Worm (Caenorhabditis elegans) whole organism, L1 larva: ENCODE results near the gene C23H4.8.
A peak's percentile ranks its signal among the peaks of the same experiment; 100 is the strongest.

ENCODE experiments used
- C16A3.4 ChIP-seq: fragments of 150-350 bp; optimal IDR thresholded peaks from 2 replicates; lab custom pipeline; 2014; ENCODE audit warnings: missing biosample characterization, missing genetic modification characterization
- C34B4.2 ChIP-seq: sonication (generic microtip); optimal IDR thresholded peaks from 2 replicates; lab custom pipeline; 2017; ENCODE audit warnings: mild to moderate bottlenecking, missing genetic modification characterization, missing compliant biosample characterization
- F16B12.6 ChIP-seq: fragments of 150-350 bp; optimal IDR thresholded peaks from 2 replicates; lab custom pipeline; 2014; ENCODE audit warnings: missing biosample characterization, missing genetic modification characterization
- alr-1 ChIP-seq: fragments of 200-800 bp; sonication (Bioruptor generic); optimal IDR thresholded peaks from 2 replicates; lab custom pipeline; 2018; ENCODE audit warnings: borderline replicate concordance, mild to moderate bottlenecking, missing genetic modification characterization, missing compliant biosample characterization
- aly-2 ChIP-seq: fragments of 150-350 bp; optimal IDR thresholded peaks from 2 replicates; lab custom pipeline; 2014; ENCODE audit warnings: missing biosample characterization, missing genetic modification characterization
- ama-1 ChIP-seq: fragments of 150-350 bp; optimal IDR thresholded peaks from 2 replicates; lab custom pipeline; 2014
- ceh-8 ChIP-seq: fragments of 200-800 bp; sonication (Bioruptor generic); optimal IDR thresholded peaks from 2 replicates; lab custom pipeline; 2018; ENCODE audit warnings: mild to moderate bottlenecking, missing genetic modification characterization, moderate library complexity, missing compliant biosample characterization
- ceh-82 ChIP-seq, 3 experiments: fragments of 150-350 bp in 1 of 3; sonication (generic microtip) in 2 of 3; optimal IDR thresholded peaks; 2 replicates each; lab custom pipeline; 2014 to 2017; ENCODE audit warnings: missing biosample characterization in 3 of 3, missing genetic modification characterization in 3 of 3
- ceh-88 ChIP-seq: fragments of 200-800 bp; sonication (Bioruptor generic); IDR thresholded peaks from 2 replicates; pipeline ENCODE4 v1.3.6; 2022; ENCODE audit warnings: missing genetic modification characterization, missing compliant biosample characterization
- ces-1 ChIP-seq: fragments of 150-350 bp; optimal IDR thresholded peaks from 2 replicates; lab custom pipeline; 2014; ENCODE audit warnings: missing biosample characterization, missing genetic modification reagents, missing genetic modification characterization
- dsc-1 ChIP-seq: sonication (generic microtip); optimal IDR thresholded peaks from 2 replicates; lab custom pipeline; 2016; ENCODE audit warnings: mild to moderate bottlenecking, missing genetic modification characterization, missing compliant biosample characterization
- egl-13 ChIP-seq: sonication (generic microtip); optimal IDR thresholded peaks from 2 replicates; lab custom pipeline; 2016; ENCODE audit warnings: missing genotype, missing genetic modification reagents, missing genetic modification characterization, missing compliant biosample characterization
- egl-27 ChIP-seq, 2 experiments: fragments of 150-350 bp in 1 of 2; sonication (generic microtip); optimal IDR thresholded peaks; 3 replicates each; lab custom pipeline; 2017 to 2018; ENCODE audit warnings: missing biosample characterization in 2 of 2, missing genetic modification characterization in 2 of 2, missing genetic modification reagents in 2 of 2
- ets-5 ChIP-seq: fragments of 200-800 bp; sonication (Bioruptor generic); IDR thresholded peaks from 2 replicates; pipeline ENCODE4 v1.3.6; 2022; ENCODE audit warnings: missing genetic modification characterization, missing compliant biosample characterization
- fkh-10 ChIP-seq: sonication (generic microtip); optimal IDR thresholded peaks from 2 replicates; lab custom pipeline; 2017; ENCODE audit warnings: missing biosample characterization, missing genetic modification reagents, missing genetic modification characterization
- fkh-8 ChIP-seq: sonication (generic microtip); optimal IDR thresholded peaks from 2 replicates; lab custom pipeline; 2016; ENCODE audit warnings: mild to moderate bottlenecking, missing genetic modification characterization, missing compliant biosample characterization
- grh-1 ChIP-seq: fragments of 200-800 bp; sonication (Bioruptor generic); IDR thresholded peaks from 2 replicates; pipeline ENCODE4 v1.3.6; 2022; ENCODE audit warnings: missing genetic modification reagents, missing genetic modification characterization, missing compliant biosample characterization
- hlh-17 ChIP-seq: fragments of 200-800 bp; sonication (Bioruptor generic); optimal IDR thresholded peaks from 2 replicates; lab custom pipeline; 2018; ENCODE audit warnings: missing genetic modification characterization, mild to moderate bottlenecking, missing compliant biosample characterization, moderate library complexity, borderline replicate concordance
- irx-1 ChIP-seq: sonication (generic microtip); optimal IDR thresholded peaks from 2 replicates; lab custom pipeline; 2016; ENCODE audit warnings: missing genetic modification characterization, missing compliant biosample characterization
- isw-1 ChIP-seq: fragments of 200-800 bp; sonication (Bioruptor generic); IDR thresholded peaks from 2 replicates; pipeline ENCODE4 v1.3.6; 2022; ENCODE audit warnings: missing genetic modification characterization, missing compliant biosample characterization
- jun-1 ChIP-seq: fragments of 150-350 bp; optimal IDR thresholded peaks from 2 replicates; lab custom pipeline; 2014; ENCODE audit warnings: missing biosample characterization, missing genetic modification reagents, missing genetic modification characterization
- lin-14 ChIP-seq: fragments of 200-800 bp; sonication (Bioruptor generic); optimal IDR thresholded peaks from 2 replicates; lab custom pipeline; 2018; ENCODE audit warnings: mild to moderate bottlenecking, missing genetic modification characterization, moderate library complexity, missing compliant biosample characterization
- lin-15B ChIP-seq: fragments of 150-350 bp; sonication (generic microtip); optimal IDR thresholded peaks from 3 replicates; lab custom pipeline; 2014; ENCODE audit warnings: missing biosample characterization, missing genetic modification characterization
- lin-35 ChIP-seq, 2 experiments: fragments of 150-350 bp; optimal IDR thresholded peaks; 2 replicates each; lab custom pipeline; 2014; ENCODE audit warnings: missing biosample characterization in 2 of 2, missing genetic modification characterization in 2 of 2, missing genetic modification reagents in 2 of 2
- lsy-2 ChIP-seq, 2 experiments: fragments of 150-350 bp; optimal IDR thresholded peaks; 2 replicates each; lab custom pipeline; 2014; ENCODE audit warnings: missing biosample characterization in 2 of 2, missing genetic modification characterization in 2 of 2
- mab-9 ChIP-seq: fragments of 200-800 bp; sonication (Bioruptor generic); IDR thresholded peaks from 2 replicates; pipeline ENCODE4 v1.3.6; 2022; ENCODE audit warnings: missing genetic modification reagents, missing genetic modification characterization, missing compliant biosample characterization
- mep-1 ChIP-seq: fragments of 150-350 bp; optimal IDR thresholded peaks from 2 replicates; lab custom pipeline; 2014; ENCODE audit warnings: missing biosample characterization, missing genetic modification characterization
- nhr-12 ChIP-seq: sonication (generic microtip); optimal IDR thresholded peaks from 2 replicates; lab custom pipeline; 2017; ENCODE audit warnings: missing biosample characterization, missing genetic modification characterization
- nhr-19 ChIP-seq: fragments of 200-800 bp; sonication (Bioruptor generic); conservative IDR thresholded peaks from 2 replicates; pipeline ENCODE4 v1.3.6; 2022; ENCODE audit warnings: missing genetic modification characterization, missing compliant biosample characterization
- nhr-28 ChIP-seq: fragments of 150-350 bp; optimal IDR thresholded peaks from 2 replicates; lab custom pipeline; 2014; ENCODE audit warnings: missing biosample characterization, missing genetic modification characterization
- nhr-47 ChIP-seq: sonication (generic microtip); optimal IDR thresholded peaks from 2 replicates; lab custom pipeline; 2016; ENCODE audit warnings: mild to moderate bottlenecking, missing genetic modification characterization, moderate library complexity, missing compliant biosample characterization
- nhr-71 ChIP-seq: sonication (generic microtip); optimal IDR thresholded peaks from 2 replicates; lab custom pipeline; 2016; ENCODE audit warnings: mild to moderate bottlenecking, missing genetic modification characterization, moderate library complexity, missing compliant biosample characterization
- nhr-77 ChIP-seq: fragments of 150-350 bp; optimal IDR thresholded peaks from 2 replicates; lab custom pipeline; 2014; ENCODE audit warnings: missing biosample characterization, missing genetic modification characterization
- nhr-90 ChIP-seq: sonication (generic microtip); optimal IDR thresholded peaks from 2 replicates; lab custom pipeline; 2016; ENCODE audit warnings: mild to moderate bottlenecking, missing genetic modification characterization, missing compliant biosample characterization; ENCODE audit not compliant: poor library complexity
- pag-3 ChIP-seq: sonication (generic microtip); optimal IDR thresholded peaks from 2 replicates; lab custom pipeline; 2017; ENCODE audit warnings: missing genetic modification characterization, mild to moderate bottlenecking, missing compliant biosample characterization, antibody characterized with exemption, borderline replicate concordance; ENCODE audit not compliant: insufficient read depth
- pax-3 ChIP-seq: fragments of 200-800 bp; sonication (Bioruptor generic); optimal IDR thresholded peaks from 2 replicates; lab custom pipeline; 2018; ENCODE audit warnings: mild to moderate bottlenecking, missing genetic modification characterization, moderate library complexity, missing compliant biosample characterization
- pqm-1 ChIP-seq: sonication (generic microtip); optimal IDR thresholded peaks from 3 replicates; lab custom pipeline; 2017; ENCODE audit warnings: missing biosample characterization, missing genetic modification characterization
- skn-1 ChIP-seq: fragments of 150-350 bp; optimal IDR thresholded peaks from 2 replicates; lab custom pipeline; 2014; ENCODE audit warnings: missing biosample characterization, missing genetic modification characterization
- snu-23 ChIP-seq: sonication (generic microtip); optimal IDR thresholded peaks from 2 replicates; lab custom pipeline; 2016; ENCODE audit warnings: missing genetic modification characterization, missing compliant biosample characterization
- sup-37 ChIP-seq: fragments of 200-800 bp; sonication (Bioruptor generic); optimal IDR thresholded peaks from 2 replicates; lab custom pipeline; 2018; ENCODE audit warnings: mild to moderate bottlenecking, missing genetic modification characterization, missing compliant biosample characterization
- tbx-2 ChIP-seq: sonication (generic microtip); optimal IDR thresholded peaks from 2 replicates; lab custom pipeline; 2016; ENCODE audit warnings: missing genetic modification characterization, missing compliant biosample characterization
- unc-130 ChIP-seq: fragments of 150-350 bp; optimal IDR thresholded peaks from 2 replicates; lab custom pipeline; 2017; ENCODE audit warnings: missing biosample characterization, missing genetic modification characterization, inconsistent platforms
- unc-62 ChIP-seq: fragments of 150-350 bp; optimal IDR thresholded peaks from 2 replicates; lab custom pipeline; 2014; ENCODE audit warnings: missing biosample characterization, missing genetic modification reagents, missing genetic modification characterization
- unc-86 ChIP-seq: sonication (generic microtip); optimal IDR thresholded peaks from 2 replicates; lab custom pipeline; 2016; ENCODE audit warnings: missing genetic modification characterization, missing compliant biosample characterization
- vab-15 ChIP-seq: sonication (generic microtip); optimal IDR thresholded peaks from 2 replicates; lab custom pipeline; 2017; ENCODE audit warnings: missing genotype, mild to moderate bottlenecking, missing genetic modification characterization, missing compliant biosample characterization
- xbp-1 ChIP-seq: sonication (generic microtip); optimal IDR thresholded peaks from 2 replicates; lab custom pipeline; 2016; ENCODE audit warnings: missing genetic modification characterization, missing compliant biosample characterization
- zip-4 ChIP-seq: fragments of 200-800 bp; sonication (Bioruptor generic); optimal IDR thresholded peaks from 2 replicates; lab custom pipeline; 2018; ENCODE audit warnings: mild to moderate bottlenecking, missing genetic modification characterization, moderate library complexity, missing compliant biosample characterization
- ztf-11 ChIP-seq, 2 experiments: sonication (generic microtip); optimal IDR thresholded peaks; 2 replicates each; lab custom pipeline; 2016 to 2017; ENCODE audit warnings: missing genetic modification characterization in 2 of 2, missing biosample characterization in 1 of 2, missing compliant biosample characterization in 1 of 2

Gene C23H4.8

ce11 chrX:12204334-12204733, 12.7 kb upstream of the C23H4.8 start:
- TF ChIP-seq nhr-47 (tag; lab: Kevin White, UChicago) (peak; percentile 59), jun-1 (tag; lab: Kevin White, UChicago) (peak; percentile 38), nhr-19 (GFP tag; lab: Robert Waterston, UW) (no peak), lsy-2 (tag; optimal IDR thresholded peaks at IDR 0.05; lab: Kevin White, UChicago) (peak; percentile 12 to 22), lin-35 (GFP tag; optimal IDR thresholded peaks at IDR 0.05; lab: Kevin White, UChicago) (peak in 1 of 2 experiments; percentile 20), egl-13 (tag; lab: Kevin White, UChicago) (peak; percentile 72), irx-1 (tag; lab: Kevin White, UChicago) (no peak), dsc-1 (tag; lab: Kevin White, UChicago) (peak; percentile 30), tbx-2 (peak; percentile 26), ztf-11 (tag; optimal IDR thresholded peaks at IDR 0.05; lab: Kevin White, UChicago) (peak in 1 of 2 experiments; percentile 27), unc-86 (peak; percentile 76), ceh-82 (tag; optimal IDR thresholded peaks at IDR 0.05; lab: Kevin White, UChicago) (peak in 1 of 3 experiments; percentile 27), zip-4 (GFP tag; lab: Kevin White, UChicago) (no peak), lin-14 (GFP tag; lab: Kevin White, UChicago) (peak; percentile 86), nhr-71 (tag; lab: Kevin White, UChicago) (peak; percentile 52), mab-9 (GFP tag; lab: Robert Waterston, UW) (peak; percentile 62; the same call in 1 of the 2 replicates), fkh-8 (tag; lab: Kevin White, UChicago) (peak; percentile 17), unc-130 (tag; lab: Kevin White, UChicago) (no peak)

- peak; percentile 52 for TF ChIP-seq xbp-1 (tag; lab: Kevin White, UChicago)
- TF ChIP-seq C16A3.4 (tag; lab: Kevin White, UChicago): no peak
- TF ChIP-seq ama-1 (lab: Kevin White, UChicago): no peak
- peak; percentile 32; the same call in 1 of the 2 replicates for TF ChIP-seq nhr-19 (GFP tag; lab: Robert Waterston, UW)
- TF ChIP-seq fkh-10: peak; percentile 75
- no peak for TF ChIP-seq unc-62 (GFP tag; lab: Kevin White, UChicago)
- TF ChIP-seq pax-3 (tag; lab: Kevin White, UChicago): peak; percentile 53
- no peak for TF ChIP-seq F16B12.6 (tag; lab: Kevin White, UChicago)
- TF ChIP-seq skn-1: peak; percentile 5
- TF ChIP-seq lin-15B (tag; lab: Kevin White, UChicago): no peak
- TF ChIP-seq egl-13 (tag; lab: Kevin White, UChicago): peak; percentile 67
- no peak for TF ChIP-seq pag-3 (tag; lab: Kevin White, UChicago)
- TF ChIP-seq mab-9 (GFP tag; lab: Robert Waterston, UW): no peak
- peak; percentile 16 for TF ChIP-seq isw-1 (GFP tag; lab: Robert Waterston, UW)
- TF ChIP-seq tbx-2: peak; percentile 71
- peak; percentile 9 for TF ChIP-seq mep-1
- no peak for TF ChIP-seq nhr-28
- TF ChIP-seq hlh-17: no peak
- no peak for TF ChIP-seq aly-2 (tag; lab: Kevin White, UChicago)
- TF ChIP-seq sup-37 (GFP tag; lab: Kevin White, UChicago): no peak
- no peak for TF ChIP-seq pqm-1 (tag; lab: Kevin White, UChicago)
- no peak for TF ChIP-seq grh-1 (GFP tag; lab: Robert Waterston, UW)
- no peak for TF ChIP-seq C34B4.2 (tag; lab: Kevin White, UChicago)
- TF ChIP-seq lsy-2 (tag; optimal IDR thresholded peaks at IDR 0.05; lab: Kevin White, UChicago): peak; percentile 31 to 42
- peak; percentile 49 for TF ChIP-seq snu-23 (GFP tag; lab: Kevin White, UChicago)
- TF ChIP-seq ceh-88 (GFP tag; lab: Robert Waterston, UW): no peak
- peak; percentile 94 for TF ChIP-seq lin-14 (GFP tag; lab: Kevin White, UChicago)
- TF ChIP-seq alr-1 (tag; lab: Kevin White, UChicago): no peak
- no peak for TF ChIP-seq ets-5 (GFP tag; lab: Robert Waterston, UW)
- no peak for TF ChIP-seq ces-1
- TF ChIP-seq vab-15 (tag; lab: Kevin White, UChicago): no peak
- TF ChIP-seq nhr-90 (tag; lab: Kevin White, UChicago): no peak
- no peak for TF ChIP-seq nhr-77 (tag; lab: Kevin White, UChicago)
- TF ChIP-seq egl-27 (tag; optimal IDR thresholded peaks at IDR 0.05; lab: Kevin White, UChicago): peak in 1 of 2 experiments; percentile 34
- TF ChIP-seq dsc-1 (tag; lab: Kevin White, UChicago): peak; percentile 50
- peak in 2 of 3 experiments; percentile 13 to 40 for TF ChIP-seq ceh-82 (tag; optimal IDR thresholded peaks at IDR 0.05; lab: Kevin White, UChicago)
- no peak for TF ChIP-seq nhr-12
- no peak for TF ChIP-seq ceh-8 (GFP tag; lab: Kevin White, UChicago)
Measured at ce11 chrX:12205478-12206059, 11.5 kb upstream of the C23H4.8 start.
